Worm (Caenorhabditis elegans) whole organism, L4 larva: ENCODE measurements around the gene T22D1.1.

Source experiments
- D1046.2 ChIP-seq: fragments of 200-800 bp; sonication (Bioruptor generic); IDR thresholded peaks from 2 replicates; pipeline ENCODE4 v1.3.6; 2022; ENCODE audit warnings: missing genetic modification characterization, missing compliant biosample characterization
- F26F4.8 ChIP-seq: fragments of 200-800 bp; sonication (Bioruptor generic); conservative IDR thresholded peaks from 2 replicates; pipeline ENCODE4 v1.3.6; 2022; ENCODE audit warnings: missing genetic modification characterization, missing compliant biosample characterization
- F49E8.2 ChIP-seq: sonication (generic microtip); optimal IDR thresholded peaks from 2 replicates; lab custom pipeline; 2016; ENCODE audit warnings: missing compliant biosample characterization, mild to moderate bottlenecking, missing genetic modification characterization, borderline replicate concordance
- R02D3.7 ChIP-seq: fragments of 150-350 bp; sonication (generic microtip); optimal IDR thresholded peaks from 3 replicates; lab custom pipeline; 2014; ENCODE audit warnings: missing biosample characterization, missing genetic modification characterization
- T26A8.4 ChIP-seq: fragments of 200-800 bp; sonication (Bioruptor generic); IDR thresholded peaks from 2 replicates; pipeline ENCODE4 v1.3.6; 2022; ENCODE audit warnings: missing genetic modification characterization, missing compliant biosample characterization
- Y75B8A.6 ChIP-seq: fragments of 200-800 bp; sonication (Bioruptor generic); IDR thresholded peaks from 2 replicates; pipeline ENCODE4 v1.3.6; 2022; ENCODE audit warnings: missing genetic modification reagents, missing genetic modification characterization, missing compliant biosample characterization
- aha-1 ChIP-seq: fragments of 150-350 bp; peaks from one replicate; lab custom pipeline; 2014; ENCODE audit warnings: missing biosample characterization, missing genetic modification characterization
- arid-1 ChIP-seq: fragments of 200-800 bp; sonication (Bioruptor generic); conservative IDR thresholded peaks from 2 replicates; pipeline ENCODE4 v1.3.6; 2022; ENCODE audit warnings: missing genetic modification reagents, missing genetic modification characterization, missing compliant biosample characterization
- ceh-28 ChIP-seq: fragments of 150-350 bp; optimal IDR thresholded peaks from 2 replicates; lab custom pipeline; 2014; ENCODE audit warnings: missing biosample characterization, missing genetic modification reagents, missing genetic modification characterization
- ceh-62 ChIP-seq: sonication (generic microtip); optimal IDR thresholded peaks from 2 replicates; lab custom pipeline; 2017; ENCODE audit warnings: missing biosample characterization, missing genetic modification characterization
- ces-1 ChIP-seq: fragments of 150-350 bp; sonication (generic microtip); optimal IDR thresholded peaks from 4 replicates; lab custom pipeline; 2014; ENCODE audit warnings: missing biosample characterization, missing genetic modification reagents, missing genetic modification characterization
- ctbp-1 ChIP-seq: fragments of 200-800 bp; sonication (Bioruptor generic); IDR thresholded peaks from 2 replicates; pipeline ENCODE4 v1.3.6; 2022; ENCODE audit warnings: missing genetic modification reagents, missing genetic modification characterization, missing compliant biosample characterization
- daf-16 ChIP-seq, 3 experiments: sonication (generic microtip); optimal IDR thresholded peaks; 2 replicates each; lab custom pipeline; 2016 to 2017; ENCODE audit warnings: missing genetic modification characterization in 3 of 3, missing genetic modification reagents in 3 of 3, mild to moderate bottlenecking in 2 of 3, missing compliant biosample characterization in 2 of 3, missing biosample characterization in 1 of 3, moderate library complexity in 1 of 3
- dmd-8 ChIP-seq: fragments of 200-800 bp; sonication (Bioruptor generic); IDR thresholded peaks from 2 replicates; pipeline ENCODE4 v1.3.6; 2022; ENCODE audit warnings: missing genetic modification characterization, missing compliant biosample characterization
- dpl-1 ChIP-seq: fragments of 150-350 bp; optimal IDR thresholded peaks from 2 replicates; lab custom pipeline; 2014; ENCODE audit warnings: missing biosample characterization, missing genetic modification reagents, missing genetic modification characterization
- fos-1 ChIP-seq: fragments of 150-350 bp; optimal IDR thresholded peaks from 2 replicates; lab custom pipeline; 2014; ENCODE audit warnings: missing biosample characterization, missing genetic modification characterization
- gei-8 ChIP-seq: fragments of 200-800 bp; sonication (Bioruptor generic); optimal IDR thresholded peaks from 2 replicates; lab custom pipeline; 2018; ENCODE audit warnings: mild to moderate bottlenecking, missing genetic modification characterization, missing compliant biosample characterization
- hlh-11 ChIP-seq: fragments of 200-800 bp; sonication (Bioruptor generic); optimal IDR thresholded peaks from 2 replicates; lab custom pipeline; 2018; ENCODE audit warnings: mild to moderate bottlenecking, missing genetic modification characterization, missing compliant biosample characterization
- lim-7 ChIP-seq: fragments of 200-800 bp; sonication (Bioruptor generic); IDR thresholded peaks from 2 replicates; pipeline ENCODE4 v1.3.6; 2022; ENCODE audit warnings: missing genetic modification characterization, missing compliant biosample characterization
- lin-1 ChIP-seq: fragments of 200-800 bp; sonication (Bioruptor generic); IDR thresholded peaks from 2 replicates; pipeline ENCODE4 v1.3.6; 2022; ENCODE audit warnings: missing genetic modification reagents, missing genetic modification characterization, missing compliant biosample characterization
- lin-13 ChIP-seq: fragments of 150-350 bp; optimal IDR thresholded peaks from 2 replicates; lab custom pipeline; 2014; ENCODE audit warnings: missing biosample characterization, missing genetic modification reagents, missing genetic modification characterization
- lin-15B ChIP-seq: fragments of 150-350 bp; sonication (generic microtip); optimal IDR thresholded peaks from 3 replicates; lab custom pipeline; 2014; ENCODE audit warnings: missing biosample characterization, missing genetic modification characterization
- lsy-2 ChIP-seq, 2 experiments: fragments of 150-350 bp in 1 of 2; sonication (generic microtip) in 1 of 2; optimal IDR thresholded peaks; 2 replicates each; lab custom pipeline; 2014 to 2017; ENCODE audit warnings: missing biosample characterization in 2 of 2, missing genetic modification characterization in 2 of 2
- mep-1 ChIP-seq: fragments of 150-350 bp; sonication (generic microtip); optimal IDR thresholded peaks from 3 replicates; lab custom pipeline; 2014; ENCODE audit warnings: missing biosample characterization, missing genetic modification characterization
- mes-2 ChIP-seq: sonication (generic microtip); optimal IDR thresholded peaks from 2 replicates; lab custom pipeline; 2016; ENCODE audit warnings: missing genotype, mild to moderate bottlenecking, missing genetic modification characterization, missing compliant biosample characterization; ENCODE audit not compliant: poor library complexity, severe bottlenecking
- mxl-2 ChIP-seq: fragments of 200-800 bp; sonication (Bioruptor generic); conservative IDR thresholded peaks from 2 replicates; pipeline ENCODE4 v1.3.6; 2022; ENCODE audit warnings: missing genetic modification reagents, missing genetic modification characterization, missing compliant biosample characterization
- mxl-3 ChIP-seq: fragments of 200-800 bp; sonication (Bioruptor generic); optimal IDR thresholded peaks from 2 replicates; lab custom pipeline; 2018; ENCODE audit warnings: mild to moderate bottlenecking, missing genetic modification characterization, missing compliant biosample characterization
- nhr-111 ChIP-seq: fragments of 200-800 bp; sonication (Bioruptor generic); optimal IDR thresholded peaks from 2 replicates; lab custom pipeline; 2018; ENCODE audit warnings: mild to moderate bottlenecking, missing genetic modification characterization, missing compliant biosample characterization
- nhr-41 ChIP-seq: fragments of 200-800 bp; sonication (Bioruptor generic); IDR thresholded peaks from 2 replicates; pipeline ENCODE4 v1.3.6; 2022; ENCODE audit warnings: missing genetic modification reagents, missing genetic modification characterization, missing compliant biosample characterization
- nhr-42 ChIP-seq: fragments of 200-800 bp; sonication (Bioruptor generic); IDR thresholded peaks from 2 replicates; pipeline ENCODE4 v1.3.6; 2022; ENCODE audit warnings: missing genetic modification characterization, missing compliant biosample characterization
- nhr-77 ChIP-seq: fragments of 150-350 bp; optimal IDR thresholded peaks from 2 replicates; lab custom pipeline; 2014; ENCODE audit warnings: missing biosample characterization, missing genetic modification characterization
- pha-4 ChIP-seq, 2 experiments: fragments of 150-350 bp in 1 of 2; fragments of 200-800 bp in 1 of 2; sonication (Bioruptor generic) in 1 of 2; IDR thresholded peaks in 1 of 2; optimal IDR thresholded peaks in 1 of 2; 2 replicates each; pipeline versions ENCODE4 v1.3.6 to Lab custom; 2014 to 2022; ENCODE audit warnings: missing genetic modification characterization in 2 of 2, missing genetic modification reagents in 2 of 2, missing biosample characterization in 1 of 2, missing compliant biosample characterization in 1 of 2
- pqm-1 ChIP-seq: sonication (generic microtip); optimal IDR thresholded peaks from 2 replicates; lab custom pipeline; 2017; ENCODE audit warnings: missing biosample characterization, missing genetic modification characterization
- set-16 ChIP-seq: fragments of 200-800 bp; sonication (Bioruptor generic); IDR thresholded peaks from 2 replicates; pipeline ENCODE4 v1.3.6; 2022; ENCODE audit warnings: missing genetic modification reagents, missing genetic modification characterization, missing compliant biosample characterization
- spr-1 ChIP-seq: sonication (generic microtip); optimal IDR thresholded peaks from 2 replicates; lab custom pipeline; 2016; ENCODE audit warnings: mild to moderate bottlenecking, missing genetic modification characterization, missing compliant biosample characterization
- tag-97 ChIP-seq: fragments of 200-800 bp; sonication (Bioruptor generic); IDR thresholded peaks from 2 replicates; pipeline ENCODE4 v1.3.6; 2022; ENCODE audit warnings: missing genetic modification characterization, missing compliant biosample characterization
- tra-1 ChIP-seq: fragments of 200-800 bp; sonication (Bioruptor generic); IDR thresholded peaks from 2 replicates; pipeline ENCODE4 v1.3.6; 2022; ENCODE audit warnings: missing genetic modification reagents, missing genetic modification characterization, missing compliant biosample characterization
- unc-130 ChIP-seq: sonication (generic microtip); optimal IDR thresholded peaks from 2 replicates; lab custom pipeline; 2016; ENCODE audit warnings: missing genetic modification reagents, missing genetic modification characterization, missing compliant biosample characterization
- zfp-2 ChIP-seq: sonication (generic microtip); optimal IDR thresholded peaks from 2 replicates; lab custom pipeline; 2016; ENCODE audit warnings: mild to moderate bottlenecking, missing genetic modification characterization, missing compliant biosample characterization
- zfp-3 ChIP-seq: fragments of 200-800 bp; sonication (Bioruptor generic); conservative IDR thresholded peaks from 2 replicates; pipeline ENCODE4 v1.3.6; 2022; ENCODE audit warnings: missing genetic modification reagents, missing genetic modification characterization, missing compliant biosample characterization
- zip-11 ChIP-seq: fragments of 200-800 bp; sonication (Bioruptor generic); IDR thresholded peaks from 2 replicates; pipeline ENCODE4 v1.3.6; 2022; ENCODE audit warnings: missing genetic modification characterization, missing compliant biosample characterization
- ztf-11 ChIP-seq: fragments of 150-350 bp; optimal IDR thresholded peaks from 2 replicates; lab custom pipeline; 2014; ENCODE audit warnings: missing biosample characterization, missing genetic modification characterization

T22D1.1 gene

DNA sequence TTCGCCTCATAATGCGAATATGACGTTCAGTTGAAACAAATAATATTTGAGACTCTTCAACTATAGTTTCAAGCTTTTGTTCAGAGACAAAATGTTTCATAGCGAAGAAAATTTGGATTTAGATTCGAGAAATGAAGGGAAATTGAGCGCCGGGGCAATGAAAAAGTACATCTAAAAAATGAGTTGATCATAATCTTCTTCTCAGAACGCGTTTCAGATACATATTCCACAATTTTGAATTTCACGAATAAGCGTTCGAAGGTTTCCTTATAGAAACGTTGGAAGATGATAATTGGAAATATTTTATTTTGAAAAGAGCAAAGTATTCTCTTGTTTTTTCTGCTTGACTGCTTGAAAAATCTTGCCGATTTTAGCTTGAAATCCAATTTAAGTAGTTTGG lies 47.1 kb downstream of the T22D1.1 start, which contains the start of gene ZK381.8:
Gene ZK381.8 (minus strand): TSS at position 101 of the 400 bp plus-strand sequence.
- TF ChIP-seq tra-1 (no peak), lin-15B (no peak), ces-1 (no peak), ctbp-1 (no peak), zfp-2 (tag; lab: Kevin White, UChicago) (no peak), spr-1 (tag; lab: Kevin White, UChicago) (no peak), R02D3.7 (no peak), fos-1 (tag; lab: Kevin White, UChicago) (no peak), arid-1 (GFP tag; lab: Robert Waterston, UW) (no peak), daf-16 (GFP tag; optimal IDR thresholded peaks at IDR 0.05; lab: Kevin White, UChicago) (no peak), daf-16 (tag; optimal IDR thresholded peaks at IDR 0.05; lab: Kevin White, UChicago) (no peak), lin-13 (GFP tag; lab: Kevin White, UChicago) (no peak), ztf-11 (tag; lab: Kevin White, UChicago) (no peak), gei-8 (GFP tag; lab: Kevin White, UChicago) (no peak), Y75B8A.6 (GFP tag; lab: Robert Waterston, UW) (no peak)

DNA sequence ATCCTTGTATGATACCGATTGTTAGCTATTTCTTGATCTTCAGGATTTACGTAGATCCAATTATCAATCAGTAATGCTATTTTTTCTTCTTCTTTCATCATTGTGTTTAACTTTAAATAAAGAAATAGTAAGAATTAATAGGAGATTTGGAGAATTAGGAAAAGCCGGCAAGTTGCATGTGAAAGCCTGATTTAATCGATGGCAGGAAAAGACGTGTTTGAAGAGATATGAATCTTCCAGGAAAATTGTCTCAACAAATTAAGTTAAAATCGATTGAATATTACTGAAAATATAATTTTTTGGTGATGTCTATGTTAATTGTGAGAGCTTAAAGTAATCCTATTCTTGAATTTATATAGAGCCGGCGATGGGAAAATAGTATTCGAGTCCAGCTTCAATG lies 48.0 kb downstream of the T22D1.1 start, which contains the start of gene ZK381.62:
Gene ZK381.62 (minus strand): TSS at position 101 of the 400 bp plus-strand sequence.
- TF ChIP-seq ceh-28 (tag; lab: Kevin White, UChicago) (no peak), ctbp-1 (no peak), zfp-3 (GFP tag; lab: Robert Waterston, UW) (no peak), aha-1 (tag; lab: Kevin White, UChicago) (peak; percentile 33), mep-1 (tag; lab: Kevin White, UChicago) (no peak), mes-2 (no peak)

DNA sequence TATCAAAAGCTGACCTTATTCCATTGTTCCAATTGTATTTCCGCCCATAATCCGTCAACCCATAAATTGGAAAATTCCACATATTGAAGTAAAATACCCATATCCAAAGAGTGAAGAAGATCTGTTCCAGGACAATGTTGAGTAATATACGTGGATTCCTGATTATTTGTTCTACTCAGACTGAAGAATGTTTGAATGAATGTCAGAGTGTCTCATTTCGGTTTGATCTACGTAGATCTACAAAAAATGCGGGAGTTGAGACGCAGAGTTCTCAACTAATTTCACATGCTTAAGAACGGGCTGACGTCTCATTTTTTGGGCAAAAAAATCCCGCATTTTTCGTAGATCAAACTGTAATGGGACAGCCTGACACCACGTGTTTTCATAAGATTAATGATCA lies 49.3 kb downstream of the T22D1.1 start, which contains the start of gene nhr-249:
Gene nhr-249 (minus strand): TSS at position 101 of the 400 bp plus-strand sequence.
- TF ChIP-seq T26A8.4 (GFP tag; lab: Robert Waterston, UW) (no peak), mxl-2 (GFP tag; lab: Robert Waterston, UW) (no peak), pqm-1 (no peak), arid-1 (GFP tag; lab: Robert Waterston, UW) (no peak), mxl-3 (GFP tag; lab: Kevin White, UChicago) (no peak), dmd-8 (GFP tag; lab: Robert Waterston, UW) (no peak), unc-130 (GFP tag; lab: Kevin White, UChicago) (no peak), nhr-111 (GFP tag; lab: Kevin White, UChicago) (no peak), F49E8.2 (no peak), lin-13 (GFP tag; lab: Kevin White, UChicago) (no peak), hlh-11 (no peak), ceh-62 (tag; lab: Kevin White, UChicago) (no peak)

DNA sequence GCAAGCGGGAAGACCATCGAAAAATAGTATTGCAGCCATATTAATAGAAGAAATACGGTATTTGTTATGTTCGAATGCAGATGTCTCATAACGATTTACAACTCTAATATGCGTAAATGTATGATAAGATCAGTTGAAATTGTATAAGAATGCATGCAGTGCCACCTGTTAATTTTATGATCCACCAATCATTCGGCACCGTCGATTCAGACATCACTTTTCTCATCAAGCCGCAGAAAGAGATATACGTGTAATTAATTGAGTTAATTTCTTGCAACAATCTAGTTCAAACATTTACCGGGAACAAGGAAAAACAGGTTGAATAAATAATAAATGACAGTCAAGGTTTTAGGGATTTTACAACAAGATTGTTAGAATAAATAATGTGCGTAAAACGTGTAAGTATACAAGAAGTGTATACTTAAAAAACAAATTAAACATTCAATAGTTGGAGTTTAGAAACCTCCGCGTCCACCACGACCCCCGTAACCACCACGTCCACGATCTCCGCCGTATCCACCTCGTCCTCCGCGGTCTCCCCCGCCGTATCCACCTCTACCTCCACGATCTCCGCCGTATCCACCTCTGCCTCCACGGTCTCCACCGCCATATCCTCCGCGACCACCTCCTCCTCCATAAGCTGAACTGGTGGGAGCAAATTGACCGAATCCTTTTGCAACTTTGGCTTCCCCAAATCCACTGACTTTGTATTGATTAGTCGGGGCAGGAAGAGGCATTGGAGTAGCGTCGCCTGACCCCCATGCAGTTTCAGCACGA lies 51.2 kb downstream of the T22D1.1 start:
- no peak for TF ChIP-seq lin-15B
- no peak for TF ChIP-seq zip-11 (GFP tag; lab: Robert Waterston, UW)
- peak; percentile 91; the same call in 1 of the 2 replicates for TF ChIP-seq set-16
- TF ChIP-seq ztf-11 (tag; lab: Kevin White, UChicago): no peak
- TF ChIP-seq lin-1 (GFP tag; lab: Robert Waterston, UW): no peak
- TF ChIP-seq spr-1 (tag; lab: Kevin White, UChicago): no peak
- no peak for TF ChIP-seq ces-1
- TF ChIP-seq lim-7 (GFP tag; lab: Robert Waterston, UW): no peak
- no peak for TF ChIP-seq nhr-42 (GFP tag; lab: Robert Waterston, UW)
- no peak for TF ChIP-seq zfp-2 (tag; lab: Kevin White, UChicago)
- TF ChIP-seq arid-1 (GFP tag; lab: Robert Waterston, UW): peak; percentile 56; the same call in 1 of the 2 replicates
- peak; percentile 38; the same call in 1 of the 2 replicates for TF ChIP-seq D1046.2 (GFP tag; lab: Robert Waterston, UW)
- no peak for TF ChIP-seq tag-97 (GFP tag; lab: Robert Waterston, UW)
- no peak for TF ChIP-seq mes-2
- no peak for TF ChIP-seq nhr-77 (tag; lab: Kevin White, UChicago)
- no peak for TF ChIP-seq unc-130 (GFP tag; lab: Kevin White, UChicago)
- no peak for TF ChIP-seq lsy-2 (tag; optimal IDR thresholded peaks at IDR 0.05; lab: Kevin White, UChicago)
- no peak for TF ChIP-seq mxl-3 (GFP tag; lab: Kevin White, UChicago)
- no peak for TF ChIP-seq dpl-1 (GFP tag; lab: Kevin White, UChicago)
- 0 out of 2 replicates have a peak, but pooled peaks have one; percentile 16 for TF ChIP-seq F26F4.8
- TF ChIP-seq nhr-41 (GFP tag; lab: Robert Waterston, UW): no peak
- no peak; the same call in 1 of the 2 replicates for TF ChIP-seq pha-4 (GFP tag; IDR thresholded peaks at IDR 0.05; lab: Robert Waterston, UW)
- no peak for TF ChIP-seq pha-4 (tag; optimal IDR thresholded peaks at IDR 0.05; lab: Kevin White, UChicago)
